Fruit fly (Drosophila melanogaster): ENCODE data around the gene Boh2.

The Boh2 gene

DNA sequence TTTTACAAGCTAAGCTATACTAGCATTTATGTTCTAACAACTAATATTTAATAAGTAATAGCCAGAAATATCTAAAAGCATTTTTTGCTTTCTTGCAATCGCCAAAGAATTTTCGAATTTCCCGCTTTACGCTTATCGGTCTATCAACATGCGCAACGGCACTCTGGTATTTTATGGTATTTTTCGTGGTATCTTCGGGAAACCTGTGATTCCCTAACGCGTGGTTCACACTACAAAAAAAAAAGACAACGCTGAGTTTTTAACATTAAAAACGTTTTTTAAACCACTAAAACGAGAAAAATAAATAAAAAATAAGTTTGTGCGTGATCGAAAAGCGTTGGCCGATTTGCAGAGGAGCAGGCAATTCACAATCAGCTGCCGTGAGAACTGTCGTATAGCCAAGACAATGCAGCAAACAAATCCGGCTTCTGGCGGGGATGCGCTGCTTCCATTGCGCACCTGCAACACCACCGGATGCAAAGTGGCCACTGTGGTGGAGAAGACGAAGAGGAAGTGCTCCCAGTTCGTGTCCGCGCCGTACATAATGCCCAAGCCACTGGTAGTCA lies at the start of gene Boh2 (continued):
- TF ChIP-seq CG17186 (GFP tag; optimal IDR thresholded peaks at IDR 0.05) = peak; percentile 61
- no peak for TF ChIP-seq lmd (GFP tag; IDR thresholded peaks at IDR 0.05)
- no peak for TF ChIP-seq gcm (GFP tag; optimal IDR thresholded peaks at IDR 0.05)
- TF ChIP-seq Tbp (GFP tag; optimal IDR thresholded peaks at IDR 0.05) = no peak
- no peak for TF ChIP-seq prd (optimal IDR thresholded peaks at IDR 0.05)
- no peak for TF ChIP-seq prd (GFP tag; IDR thresholded peaks at IDR 0.05)
- no peak for TF ChIP-seq p53 (GFP tag; optimal IDR thresholded peaks at IDR 0.05)
- TF ChIP-seq CG7372 (GFP tag; IDR thresholded peaks at IDR 0.05) = no peak
- TF ChIP-seq TFAM (GFP tag; optimal IDR thresholded peaks at IDR 0.05) = no peak
- peak; percentile 90 for TF ChIP-seq Dp (GFP tag; optimal IDR thresholded peaks at IDR 0.05)
- TF ChIP-seq Stat92E (GFP tag; optimal IDR thresholded peaks at IDR 0.05) = no peak
- no peak for TF ChIP-seq CG4707 (GFP tag; optimal IDR thresholded peaks at IDR 0.05)
- no peak for TF ChIP-seq E2f1 (GFP tag; IDR thresholded peaks at IDR 0.05)
- TF ChIP-seq Nf-YA (GFP tag; IDR thresholded peaks at IDR 0.05) = no peak
- TF ChIP-seq CG3407 (GFP tag; optimal IDR thresholded peaks at IDR 0.05) = no peak
- TF ChIP-seq GATAe (GFP tag; conservative IDR thresholded peaks at IDR 0.05) = no peak
- TF ChIP-seq CG13775 (GFP tag; optimal IDR thresholded peaks at IDR 0.05) = no peak
- no peak for TF ChIP-seq eve (GFP tag; optimal IDR thresholded peaks at IDR 0.05)
- no peak for TF ChIP-seq Antp (GFP tag; optimal IDR thresholded peaks at IDR 0.05)
- no peak for TF ChIP-seq tx (GFP tag; optimal IDR thresholded peaks at IDR 0.05)
- peak; percentile 93 for TF ChIP-seq E2f2 (GFP tag; IDR thresholded peaks at IDR 0.05)
- no peak for TF ChIP-seq HHEX (GFP tag; optimal IDR thresholded peaks at IDR 0.05)
- TF ChIP-seq ssp (GFP tag; IDR thresholded peaks at IDR 0.05) = peak; percentile 34
- TF ChIP-seq bigmax (GFP tag; optimal IDR thresholded peaks at IDR 0.05) = no peak
- no peak for TF ChIP-seq D19A (tag; optimal IDR thresholded peaks at IDR 0.05)
- no peak for TF ChIP-seq kay (GFP tag; optimal IDR thresholded peaks at IDR 0.05)
- no peak for TF ChIP-seq toy (GFP tag; IDR thresholded peaks at IDR 0.05)
- TF ChIP-seq pfk (GFP tag; optimal IDR thresholded peaks at IDR 0.05) = no peak
- no peak for TF ChIP-seq ATbp (GFP tag; optimal IDR thresholded peaks at IDR 0.05)
- no peak for TF ChIP-seq Doc3 (GFP tag; IDR thresholded peaks at IDR 0.05; ENCODE audit: partially characterized antibody)
- peak; percentile 81 for TF ChIP-seq CG4617 (GFP tag; optimal IDR thresholded peaks at IDR 0.05; ENCODE audit: borderline replicate concordance)
- TF ChIP-seq CG31441 (GFP tag; IDR thresholded peaks at IDR 0.05) = no peak
- no peak for TF ChIP-seq CG43689 (GFP tag; IDR thresholded peaks at IDR 0.05)
- no peak for TF ChIP-seq sug (tag; optimal IDR thresholded peaks at IDR 0.05)
- no peak for TF ChIP-seq CG31224 (GFP tag; IDR thresholded peaks at IDR 0.05)
- peak; percentile 57 for TF ChIP-seq Dref (GFP tag; IDR thresholded peaks at IDR 0.05)
- TF ChIP-seq CG10321 (GFP tag; IDR thresholded peaks at IDR 0.05) = no peak
- TF ChIP-seq grn (GFP tag; optimal IDR thresholded peaks at IDR 0.05) = no peak
- TF ChIP-seq CkIIα-i1 (GFP tag; IDR thresholded peaks at IDR 0.05) = no peak
- no peak for TF ChIP-seq CG13894 (tag; optimal IDR thresholded peaks at IDR 0.05)
- no peak for TF ChIP-seq CG16779 (GFP tag; IDR thresholded peaks at IDR 0.05)
- no peak for TF ChIP-seq kni (GFP tag; optimal IDR thresholded peaks at IDR 0.05)
- 0 out of 2 replicates have a peak, but pooled peaks have one; percentile 20 for TF ChIP-seq CG13287 (GFP tag; IDR thresholded peaks at IDR 0.05; ENCODE audit: partially characterized antibody)
- no peak for TF ChIP-seq ara (GFP tag; IDR thresholded peaks at IDR 0.05)
- TF ChIP-seq gem (tag; optimal IDR thresholded peaks at IDR 0.05) = no peak
- no peak for TF ChIP-seq C15 (GFP tag; IDR thresholded peaks at IDR 0.05)
- no peak for TF ChIP-seq wor (GFP tag; IDR thresholded peaks at IDR 0.05)
- no peak for TF ChIP-seq CG17359 (tag; optimal IDR thresholded peaks at IDR 0.05)
- TF ChIP-seq CG16815 (GFP tag; optimal IDR thresholded peaks at IDR 0.05) = no peak
- TF ChIP-seq CTCF (GFP tag; optimal IDR thresholded peaks at IDR 0.05) = peak; percentile 7
- peak; percentile 11 for TF ChIP-seq Ets65A (GFP tag)
- peak; percentile 8 for TF ChIP-seq CG5180 (GFP tag; optimal IDR thresholded peaks at IDR 0.05)

All from whole organism, embryonic.